Worm (Caenorhabditis elegans): Measurements from ENCODE around the gene T28D6.6.

Gene T28D6.6

ce11 chrIII:11343041-11343440 lies at the start of gene T28D6.6, which contains the start of gene pen-2:
Gene T28D6.6 (minus strand): TSS chrIII:11343108.
Gene pen-2 (plus strand): TSS chrIII:11343322.
- TF ChIP-seq ces-1 (GFP tag; optimal IDR thresholded peaks at IDR 0.05) (peak; percentile 74), unc-120 (tag; optimal IDR thresholded peaks at IDR 0.05; ENCODE audit: poor library complexity, severe bottlenecking) (peak; percentile 31), lsy-2 (tag; optimal IDR thresholded peaks at IDR 0.05) (no peak), ztf-11 (tag; optimal IDR thresholded peaks at IDR 0.05) (no peak)

DNA sequence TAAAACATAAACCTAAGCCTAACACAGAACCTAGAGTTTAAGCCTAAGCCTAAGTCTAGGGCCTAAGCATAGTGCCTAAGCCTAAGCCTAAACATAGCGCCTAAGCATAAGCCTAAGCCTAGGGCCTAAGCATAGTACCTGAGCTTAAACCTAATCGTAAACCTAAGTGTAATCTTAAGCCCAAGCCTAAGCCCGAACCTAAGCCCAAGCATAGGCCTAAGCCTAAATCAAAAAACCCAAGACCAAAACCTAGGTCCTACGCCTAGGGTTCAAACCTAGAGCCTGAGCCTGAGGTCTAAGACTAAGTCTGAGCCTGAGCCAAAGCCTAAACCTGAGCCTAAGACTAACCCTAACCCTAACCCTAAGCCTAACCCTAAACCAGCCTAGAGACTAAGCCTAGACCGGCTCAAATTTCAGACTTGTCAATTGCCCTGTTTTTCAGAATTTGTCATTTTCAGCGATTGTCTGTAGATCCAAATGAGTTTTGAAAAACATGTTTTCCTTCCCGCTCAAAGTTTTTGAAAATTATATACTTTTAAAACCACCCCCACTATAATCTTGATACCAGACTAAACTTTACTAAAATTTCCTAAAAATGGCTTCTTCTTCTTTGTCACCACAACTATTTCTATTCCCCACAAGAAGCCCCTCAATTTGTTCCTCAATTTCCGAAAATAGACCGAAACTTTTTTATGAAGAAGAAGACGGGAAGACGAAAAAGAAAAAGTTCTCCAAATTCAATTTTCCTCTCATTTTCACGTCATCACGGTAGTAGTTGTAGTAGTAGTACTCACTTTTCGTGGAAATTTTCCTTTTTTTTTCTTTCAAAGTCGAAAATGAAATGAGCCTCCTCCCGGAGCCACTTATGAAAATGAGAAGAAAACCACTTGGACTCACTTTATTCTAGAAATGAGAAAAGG lies 49.0 kb upstream of the T28D6.6 start:
- TF ChIP-seq ces-1 (GFP tag; optimal IDR thresholded peaks at IDR 0.05) (peak; percentile 65), zip-8 (tag; optimal IDR thresholded peaks at IDR 0.05) (no peak), bed-3 (GFP tag; optimal IDR thresholded peaks at IDR 0.05) (no peak)

DNA sequence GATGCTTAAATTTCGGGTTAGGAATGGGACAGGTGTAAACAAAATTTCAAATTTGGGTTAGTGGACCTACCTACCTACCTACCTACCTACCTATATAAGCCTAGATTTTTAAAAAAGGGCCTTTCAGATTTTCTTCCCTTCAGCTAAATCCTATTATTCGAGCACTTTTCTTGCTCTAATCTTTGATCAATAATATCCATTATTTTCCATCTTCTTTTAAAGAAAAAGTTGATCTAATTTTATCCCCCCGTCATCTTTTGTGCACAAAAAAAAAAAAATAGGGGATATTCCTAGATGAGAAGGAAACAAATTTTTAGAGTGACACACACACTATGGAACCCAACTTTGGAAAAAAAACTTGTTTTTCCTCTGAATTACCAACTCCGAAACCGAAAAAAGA lies 47.9 kb upstream of the T28D6.6 start:
- TF ChIP-seq ces-1 (GFP tag; optimal IDR thresholded peaks at IDR 0.05) = peak; percentile 55
- TF ChIP-seq ceh-43 (GFP tag; optimal IDR thresholded peaks at IDR 0.05) = no peak

- TF ChIP-seq flh-1 (GFP tag; optimal IDR thresholded peaks at IDR 0.05) = no peak
- TF ChIP-seq nhr-2 (tag; optimal IDR thresholded peaks at IDR 0.05) = no peak
- no peak for TF ChIP-seq pha-4 (tag; optimal IDR thresholded peaks at IDR 0.05)
- no peak for TF ChIP-seq zip-8 (tag; optimal IDR thresholded peaks at IDR 0.05)
- TF ChIP-seq bed-3 (GFP tag; optimal IDR thresholded peaks at IDR 0.05) = no peak
- TF ChIP-seq lsy-2 (tag; optimal IDR thresholded peaks at IDR 0.05) = no peak
- no peak for TF ChIP-seq lin-13 (tag; optimal IDR thresholded peaks at IDR 0.05)
- TF ChIP-seq hlh-1 (tag; optimal IDR thresholded peaks at IDR 0.05) = no peak
- TF ChIP-seq unc-120 (tag; optimal IDR thresholded peaks at IDR 0.05; ENCODE audit: poor library complexity, severe bottlenecking) = no peak
- no peak for TF ChIP-seq elt-3 (tag; optimal IDR thresholded peaks at IDR 0.05)
- no peak for TF ChIP-seq blmp-1 (tag; optimal IDR thresholded peaks at IDR 0.05)
- no peak for TF ChIP-seq ceh-43 (GFP tag; optimal IDR thresholded peaks at IDR 0.05)
- no peak for TF ChIP-seq elt-1 (tag; optimal IDR thresholded peaks at IDR 0.05; ENCODE audit: borderline replicate concordance, insufficient read depth)
- TF ChIP-seq unc-62 (GFP tag; optimal IDR thresholded peaks at IDR 0.05) = no peak
- TF ChIP-seq unc-39 (tag; optimal IDR thresholded peaks at IDR 0.05) = no peak
These were observed 46.5 kb upstream of the T28D6.6 start for ce11 chrIII:11389384-11389783.

DNA sequence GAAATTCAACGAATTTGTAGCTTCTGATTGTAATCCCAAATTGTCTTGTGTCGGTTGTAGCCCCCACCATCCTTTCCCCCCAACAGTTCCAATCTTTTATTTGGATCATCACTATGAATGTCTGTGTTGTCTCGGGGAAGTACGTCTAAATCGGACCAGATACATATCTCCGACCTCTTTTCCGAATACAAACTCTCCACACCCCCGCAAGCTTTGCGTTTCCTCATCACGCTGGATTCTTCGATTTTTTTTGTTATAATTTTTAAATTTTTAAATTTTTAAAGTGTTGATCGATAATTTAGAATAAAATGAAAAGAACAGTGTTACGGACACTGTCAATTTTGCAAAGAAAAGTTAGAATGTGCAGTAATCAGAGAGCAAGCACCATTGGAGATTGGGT lies 39.0 kb upstream of the T28D6.6 start, which contains the start of gene subs-4:
Gene subs-4, plus strand, starts transcription at position 301 of the 400 bp plus-strand sequence.
- no peak for TF ChIP-seq ztf-11 (tag; optimal IDR thresholded peaks at IDR 0.05)
- no peak for TF ChIP-seq hlh-1 (tag; optimal IDR thresholded peaks at IDR 0.05)
- TF ChIP-seq elt-1 (tag; optimal IDR thresholded peaks at IDR 0.05; ENCODE audit: borderline replicate concordance, insufficient read depth) = peak; percentile 47

DNA sequence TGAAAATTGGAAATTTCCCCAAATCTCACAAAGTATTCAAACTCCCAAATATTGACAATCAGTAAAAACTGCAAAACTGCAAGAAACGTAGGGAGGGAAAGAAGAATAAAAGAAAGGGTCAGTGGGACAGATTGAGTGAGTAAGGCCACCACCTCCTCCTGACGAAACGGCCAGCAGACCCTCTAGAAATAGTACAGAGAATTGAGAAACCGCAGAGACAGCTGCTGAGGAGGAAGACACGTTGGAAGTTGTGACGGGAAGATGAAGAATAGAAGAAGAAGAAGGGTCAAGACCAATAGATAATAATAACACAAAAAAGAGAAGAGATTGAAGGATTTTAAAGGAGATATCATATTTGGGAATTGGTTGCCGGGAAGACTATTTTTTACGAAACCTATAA lies 37.6 kb upstream of the T28D6.6 start:
- TF ChIP-seq ham-2 (GFP tag; optimal IDR thresholded peaks at IDR 0.05) = no peak
- TF ChIP-seq hlh-1 (tag; optimal IDR thresholded peaks at IDR 0.05) = peak; percentile 91
- TF ChIP-seq M03D4.4 (tag; optimal IDR thresholded peaks at IDR 0.05) = peak; percentile 22

- no peak for TF ChIP-seq bed-3 (GFP tag; optimal IDR thresholded peaks at IDR 0.05)
- no peak for TF ChIP-seq elt-1 (tag; optimal IDR thresholded peaks at IDR 0.05; ENCODE audit: borderline replicate concordance, insufficient read depth)
- no peak for TF ChIP-seq ceh-83 (GFP tag; optimal IDR thresholded peaks at IDR 0.05)
- no peak for TF ChIP-seq unc-120 (tag; optimal IDR thresholded peaks at IDR 0.05; ENCODE audit: poor library complexity, severe bottlenecking)
- no peak for TF ChIP-seq M03D4.4 (tag; optimal IDR thresholded peaks at IDR 0.05)
- no peak for TF ChIP-seq pha-4 (tag; optimal IDR thresholded peaks at IDR 0.05)
- no peak for TF ChIP-seq unc-62 (GFP tag; optimal IDR thresholded peaks at IDR 0.05)
These were observed 36.0 kb upstream of the T28D6.6 start for ce11 chrIII:11378910-11379309.

DNA sequence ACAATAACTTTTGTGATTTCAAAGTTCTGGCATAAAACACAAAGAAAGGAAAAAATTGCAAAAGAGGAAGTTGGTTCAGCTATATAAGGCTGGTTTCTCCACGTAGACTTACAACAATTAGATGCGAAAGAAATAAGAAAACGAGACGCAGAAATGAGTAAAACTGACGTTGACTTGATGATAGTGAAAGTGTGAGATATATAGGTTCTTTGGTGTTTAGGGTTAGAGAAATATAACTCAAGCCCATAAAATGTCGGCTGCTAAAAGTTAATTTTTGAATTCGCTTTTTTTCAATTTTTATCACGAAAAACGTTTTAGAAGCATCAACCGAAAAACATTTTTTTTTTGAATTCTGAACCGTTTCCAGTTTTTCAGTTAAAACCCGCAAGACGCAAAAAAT lies 35.5 kb upstream of the T28D6.6 start:
- no peak for TF ChIP-seq lsy-2 (tag; optimal IDR thresholded peaks at IDR 0.05)
- TF ChIP-seq ces-1 (GFP tag; optimal IDR thresholded peaks at IDR 0.05) = no peak
- no peak for TF ChIP-seq nhr-12 (tag; optimal IDR thresholded peaks at IDR 0.05)
- TF ChIP-seq M03D4.4 (tag; optimal IDR thresholded peaks at IDR 0.05) = no peak
- no peak for TF ChIP-seq ceh-43 (GFP tag; optimal IDR thresholded peaks at IDR 0.05)
- TF ChIP-seq ceh-39 (tag; optimal IDR thresholded peaks at IDR 0.05) = no peak
- no peak for TF ChIP-seq nhr-237 (tag; optimal IDR thresholded peaks at IDR 0.05)
- no peak for TF ChIP-seq unc-62 (GFP tag; optimal IDR thresholded peaks at IDR 0.05)
- TF ChIP-seq hlh-1 (tag; optimal IDR thresholded peaks at IDR 0.05) = no peak
- no peak for TF ChIP-seq pha-4 (tag; optimal IDR thresholded peaks at IDR 0.05)
- TF ChIP-seq nhr-76 (tag; optimal IDR thresholded peaks at IDR 0.05) = no peak
- no peak for TF ChIP-seq ztf-11 (tag; optimal IDR thresholded peaks at IDR 0.05)
- TF ChIP-seq bed-3 (GFP tag; optimal IDR thresholded peaks at IDR 0.05) = no peak
- TF ChIP-seq drap-1 (GFP tag; optimal IDR thresholded peaks at IDR 0.05) = no peak

Measured in whole organism, mixed stage, embryonic.